Worm (Caenorhabditis elegans) whole organism, L4 larva: ENCODE results near the gene msp-45.

Source experiments
- daf-12 ChIP-seq: fragments of 150-350 bp; optimal IDR thresholded peaks from 2 replicates; lab custom pipeline; 2014; ENCODE audit warnings: missing biosample characterization, missing genetic modification reagents, missing genetic modification characterization
- jun-1 ChIP-seq: fragments of 150-350 bp; optimal IDR thresholded peaks from 2 replicates; lab custom pipeline; 2014; ENCODE audit warnings: missing biosample characterization, missing genetic modification reagents, missing genetic modification characterization
- nhr-11 ChIP-seq: fragments of 150-350 bp; optimal IDR thresholded peaks from 2 replicates; lab custom pipeline; 2014; ENCODE audit warnings: missing biosample characterization, missing genetic modification characterization
- nhr-6 ChIP-seq: fragments of 150-350 bp; optimal IDR thresholded peaks from 2 replicates; lab custom pipeline; 2014; ENCODE audit warnings: missing biosample characterization, missing genetic modification characterization
- snpc-4 ChIP-seq: fragments of 150-350 bp; optimal IDR thresholded peaks from 2 replicates; lab custom pipeline; 2014; ENCODE audit warnings: missing biosample characterization, missing genetic modification characterization
- unc-62 ChIP-seq, 3 experiments: fragments of 150-350 bp in 1 of 3; sonication (generic microtip); optimal IDR thresholded peaks in 2 of 3; peaks in 1 of 3; 1 replicate in 1 of 3; 2 replicates in 2 of 3; lab custom pipeline; 2014 to 2017; ENCODE audit warnings: missing biosample characterization in 3 of 3, missing genetic modification characterization in 3 of 3, missing genetic modification reagents in 3 of 3, missing genotype in 1 of 3

- no peak for TF ChIP-seq unc-62 (GFP tag; optimal IDR thresholded peaks at IDR 0.05 in 1 of 2; lab: Kevin White, UChicago)
- TF ChIP-seq unc-62 (tag; optimal IDR thresholded peaks at IDR 0.05; lab: Kevin White, UChicago): no peak
- no peak for TF ChIP-seq nhr-6 (tag; lab: Kevin White, UChicago)
- no peak for TF ChIP-seq nhr-11
- TF ChIP-seq jun-1 (tag; lab: Kevin White, UChicago): no peak
- TF ChIP-seq daf-12 (tag; lab: Kevin White, UChicago): no peak
- no peak for TF ChIP-seq snpc-4 (tag; lab: Kevin White, UChicago)
Observed at ce11 chrII:5109693-5110092, 47.2 kb downstream of the msp-45 start, which contains the start of gene F09C12.2.
